Fruit fly (Drosophila melanogaster) whole organism, prepupa: ENCODE results near the gene RpL24-like.

Experiments used
- Blimp-1 ChIP-seq: fragments of 200-800 bp; sonication (Bioruptor generic); optimal IDR thresholded peaks from 3 replicates; lab custom pipeline; 2017; ENCODE audit warnings: missing biosample characterization, missing genetic modification characterization, mild to moderate bottlenecking, moderate library complexity, missing genetic modification reagents
- CG10631 ChIP-seq: fragments of 200-800 bp; sonication (Bioruptor generic); optimal IDR thresholded peaks from 2 replicates; lab custom pipeline; 2016; ENCODE audit warnings: missing biosample characterization, missing genetic modification characterization
- CG11294 ChIP-seq: fragments of 200-800 bp; sonication (Bioruptor generic); IDR thresholded peaks from 2 replicates; pipeline ENCODE4 v1.3.6; 2022; ENCODE audit warnings: missing biosample characterization, missing genetic modification characterization
- CG11762 ChIP-seq: fragments of 200-800 bp; sonication (Bioruptor generic); optimal IDR thresholded peaks from 3 replicates; lab custom pipeline; 2016; ENCODE audit warnings: missing biosample characterization, missing genetic modification characterization; ENCODE audit not compliant: insufficient read depth
- CG32006 ChIP-seq: fragments of 200-800 bp; sonication (Bioruptor generic); optimal IDR thresholded peaks from 3 replicates; lab custom pipeline; 2017; ENCODE audit warnings: missing biosample characterization, mild to moderate bottlenecking, missing genetic modification characterization
- CG34406 ChIP-seq: fragments of 200-800 bp; sonication (Bioruptor generic); optimal IDR thresholded peaks from 3 replicates; lab custom pipeline; 2016; ENCODE audit warnings: missing biosample characterization, missing genetic modification characterization
- CG6163 ChIP-seq: fragments of 200-800 bp; sonication (Bioruptor generic); IDR thresholded peaks from 3 replicates; pipeline ENCODE4 v1.3.6; 2022; ENCODE audit warnings: missing biosample characterization, missing genetic modification characterization
- CG6792 ChIP-seq: fragments of 200-800 bp; sonication (Bioruptor generic); optimal IDR thresholded peaks from 3 replicates; lab custom pipeline; 2016; ENCODE audit warnings: missing biosample characterization, missing genetic modification characterization
- CG6808 ChIP-seq: fragments of 200-800 bp; sonication (Bioruptor generic); optimal IDR thresholded peaks from 3 replicates; lab custom pipeline; 2017; ENCODE audit warnings: missing biosample characterization, missing genetic modification characterization, mild to moderate bottlenecking, moderate library complexity, missing genetic modification reagents
- CG6854 ChIP-seq: fragments of 200-800 bp; sonication (Bioruptor generic); optimal IDR thresholded peaks from 2 replicates; lab custom pipeline; 2017; ENCODE audit warnings: missing biosample characterization, mild to moderate bottlenecking, missing genetic modification characterization
- CG7368 ChIP-seq: fragments of 200-800 bp; sonication (Bioruptor generic); optimal IDR thresholded peaks from 3 replicates; lab custom pipeline; 2016; ENCODE audit warnings: missing biosample characterization, missing genetic modification characterization
- CG8632 ChIP-seq: fragments of 200-800 bp; sonication (Bioruptor generic); optimal IDR thresholded peaks from 3 replicates; lab custom pipeline; 2016; ENCODE audit warnings: missing biosample characterization, missing genetic modification characterization
- CG9139 ChIP-seq: fragments of 200-800 bp; sonication (Bioruptor generic); optimal IDR thresholded peaks from 3 replicates; lab custom pipeline; 2017; ENCODE audit warnings: missing biosample characterization, mild to moderate bottlenecking, missing genetic modification characterization
- Eip78C ChIP-seq: fragments of 200-800 bp; sonication (Bioruptor generic); peaks from one replicate; lab custom pipeline; 2016; ENCODE audit warnings: missing biosample characterization, missing genetic modification characterization
- Hr38 ChIP-seq: sonication (Bioruptor generic); optimal IDR thresholded peaks from 2 replicates; lab custom pipeline; 2016; ENCODE audit warnings: missing biosample characterization, missing genetic modification characterization
- Hr39 ChIP-seq: fragments of 200-800 bp; sonication (Bioruptor generic); optimal IDR thresholded peaks from 2 replicates; lab custom pipeline; 2016; ENCODE audit warnings: missing biosample characterization, missing genetic modification characterization
- OdsH ChIP-seq: fragments of 200-800 bp; sonication (Bioruptor generic); optimal IDR thresholded peaks from 3 replicates; lab custom pipeline; 2016; ENCODE audit warnings: missing biosample characterization, missing genetic modification characterization
- Smox ChIP-seq: fragments of 200-800 bp; sonication (Bioruptor generic); optimal IDR thresholded peaks from 3 replicates; lab custom pipeline; 2016; ENCODE audit warnings: missing biosample characterization, missing genetic modification characterization
- Sox102F ChIP-seq: fragments of 200-800 bp; sonication (Bioruptor generic); optimal IDR thresholded peaks from 2 replicates; lab custom pipeline; 2016; ENCODE audit warnings: missing biosample characterization, mild to moderate bottlenecking, missing genetic modification characterization
- achi ChIP-seq: fragments of 200-800 bp; sonication (Bioruptor generic); optimal IDR thresholded peaks from 3 replicates; lab custom pipeline; 2016; ENCODE audit warnings: missing biosample characterization, missing genetic modification characterization
- acj6 ChIP-seq: fragments of 200-800 bp; sonication (Bioruptor generic); optimal IDR thresholded peaks from 3 replicates; lab custom pipeline; 2016; ENCODE audit warnings: missing biosample characterization, missing genetic modification characterization
- eg ChIP-seq: fragments of 200-800 bp; sonication (Bioruptor generic); IDR thresholded peaks from 3 replicates; pipeline ENCODE4 v1.3.6; 2022; ENCODE audit warnings: missing biosample characterization, missing genetic modification characterization
- esn ChIP-seq: fragments of 200-800 bp; sonication (Bioruptor generic); optimal IDR thresholded peaks from 2 replicates; lab custom pipeline; 2016; ENCODE audit warnings: missing biosample characterization, mild to moderate bottlenecking, missing genetic modification characterization, moderate library complexity
- fd59A ChIP-seq: fragments of 200-800 bp; sonication (Bioruptor generic); optimal IDR thresholded peaks from 2 replicates; lab custom pipeline; 2017; ENCODE audit warnings: missing biosample characterization, mild to moderate bottlenecking, missing genetic modification characterization, missing genetic modification reagents
- fd85E ChIP-seq: fragments of 200-800 bp; sonication (Bioruptor generic); optimal IDR thresholded peaks from 3 replicates; lab custom pipeline; 2016; ENCODE audit warnings: missing biosample characterization, missing genetic modification characterization
- fkh ChIP-seq: fragments of 200-800 bp; sonication (Bioruptor generic); optimal IDR thresholded peaks from 3 replicates; lab custom pipeline; 2017; ENCODE audit warnings: missing biosample characterization, mild to moderate bottlenecking, missing genetic modification characterization, moderate library complexity
- lz ChIP-seq: fragments of 200-800 bp; sonication (Bioruptor generic); optimal IDR thresholded peaks from 3 replicates; lab custom pipeline; 2016; ENCODE audit warnings: missing biosample characterization, missing genetic modification characterization
- salr ChIP-seq, 2 experiments: fragments of 200-800 bp; sonication (Bioruptor generic); optimal IDR thresholded peaks; 3 replicates each; lab custom pipeline; 2016 to 2018; ENCODE audit warnings: missing biosample characterization in 2 of 2, missing genetic modification characterization in 2 of 2, mild to moderate bottlenecking in 1 of 2
- spab ChIP-seq: fragments of 200-800 bp; sonication (Bioruptor generic); optimal IDR thresholded peaks from 2 replicates; lab custom pipeline; 2017; ENCODE audit warnings: missing biosample characterization, mild to moderate bottlenecking, missing genetic modification characterization, missing genetic modification reagents
- ss ChIP-seq, 2 experiments: fragments of 200-800 bp; sonication (Bioruptor generic); optimal IDR thresholded peaks; 2 replicates in 1 of 2; 3 replicates in 1 of 2; lab custom pipeline; 2017 to 2018; ENCODE audit warnings: mild to moderate bottlenecking in 2 of 2, missing biosample characterization in 2 of 2, missing genetic modification characterization in 2 of 2, moderate library complexity in 1 of 2
- svp ChIP-seq: fragments of 200-800 bp; sonication (Bioruptor generic); peaks from one replicate; lab custom pipeline; 2016; ENCODE audit warnings: missing biosample characterization, missing genetic modification characterization
- topi ChIP-seq: fragments of 200-800 bp; sonication (Bioruptor generic); optimal IDR thresholded peaks from 3 replicates; lab custom pipeline; 2016; ENCODE audit warnings: missing biosample characterization, missing genetic modification characterization
- vri ChIP-seq: fragments of 200-800 bp; sonication (Bioruptor generic); optimal IDR thresholded peaks from 3 replicates; lab custom pipeline; 2016; ENCODE audit warnings: missing biosample characterization, mild to moderate bottlenecking, missing genetic modification characterization

RpL24-like gene

dm6 chr3R:11454210-11454904 is 23.0 kb upstream of the RpL24-like start (continued):
- TF ChIP-seq fd85E (GFP tag; lab: Kevin White, UChicago) (no peak), Hr38 (GFP tag; lab: Kevin White, UChicago) (no peak), CG6792 (GFP tag; lab: Kevin White, UChicago) (peak; percentile 45), fd59A (no peak), Sox102F (GFP tag; lab: Kevin White, UChicago) (peak; percentile 69), OdsH (GFP tag; lab: Kevin White, UChicago) (peak; percentile 52), achi (GFP tag; lab: Kevin White, UChicago) (peak; percentile 31), Hr39 (peak; percentile 75), lz (GFP tag; lab: Kevin White, UChicago) (peak; percentile 76), salr (GFP tag; optimal IDR thresholded peaks at IDR 0.05; lab: Kevin White, UChicago) (no peak), Smox (GFP tag; lab: Kevin White, UChicago) (peak; percentile 59), CG32006 (GFP tag; lab: Kevin White, UChicago) (peak; percentile 74), CG7368 (GFP tag; lab: Kevin White, UChicago) (peak; percentile 7)

DNA sequence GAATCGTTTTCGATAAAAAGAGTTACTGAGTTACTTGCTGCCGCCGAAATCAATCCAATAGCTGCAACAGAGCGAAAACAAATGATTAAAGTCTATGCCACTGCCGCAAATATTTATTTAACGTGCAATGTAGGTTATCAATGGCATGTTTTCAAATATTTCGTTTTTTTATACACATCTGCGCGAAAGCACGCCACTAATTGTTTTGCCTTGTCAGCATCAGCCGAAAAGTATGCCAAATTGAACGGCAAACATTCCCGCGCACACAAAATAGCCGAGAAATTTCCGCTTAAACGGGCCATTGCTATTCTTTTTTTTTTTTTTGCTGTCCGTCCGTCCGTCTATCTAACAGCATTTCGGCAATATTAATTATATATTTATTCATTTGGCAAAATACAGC is 20.7 kb upstream of the RpL24-like start:
- TF ChIP-seq CG11294 (GFP tag; lab: Robert Waterston, UW) (no peak), svp (GFP tag; lab: Kevin White, UChicago) (peak; percentile 94), CG32006 (GFP tag; lab: Kevin White, UChicago) (peak; percentile 12), CG10631 (GFP tag; lab: Kevin White, UChicago) (no peak), Eip78C (GFP tag; lab: Kevin White, UChicago) (peak; percentile 24), CG8632 (GFP tag; lab: Kevin White, UChicago) (no peak), fkh (GFP tag; lab: Kevin White, UChicago) (peak; percentile 7)

DNA sequence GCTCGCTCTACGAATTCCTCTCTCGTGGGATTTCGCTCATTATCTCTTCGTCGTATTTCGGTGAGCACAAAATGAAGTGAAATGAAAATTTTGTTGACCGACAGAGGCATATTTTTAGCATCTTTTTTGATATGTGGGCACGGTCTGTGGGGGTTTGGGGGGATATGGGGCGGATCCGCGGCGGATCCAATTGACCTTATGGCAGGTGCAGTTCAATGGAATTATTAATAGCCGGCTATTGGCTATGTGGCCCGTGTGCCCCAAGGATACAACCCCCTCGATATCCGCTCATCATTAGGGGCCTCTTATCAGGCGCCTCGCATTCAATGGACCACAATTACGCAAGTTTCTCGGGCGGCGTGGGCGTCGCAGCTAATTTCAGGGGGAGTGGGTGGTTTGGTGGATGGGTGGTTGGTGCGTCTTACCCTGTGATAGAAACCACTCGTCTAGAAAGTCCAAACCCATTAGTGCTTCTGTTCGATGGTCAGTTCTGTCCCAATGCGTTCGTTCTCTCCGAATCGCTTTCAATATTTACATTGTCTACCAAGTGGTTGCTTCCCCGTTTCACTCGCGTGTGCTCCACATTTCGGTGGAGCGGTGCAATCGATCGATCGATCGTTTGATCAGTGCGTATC is 19.9 kb upstream of the RpL24-like start, which contains the start of gene sals:
Gene sals, minus strand, starts transcription at position 585 of the 635 bp plus-strand sequence.
- TF ChIP-seq svp (GFP tag; lab: Kevin White, UChicago) (peak; percentile 82), CG34406 (no peak)

DNA sequence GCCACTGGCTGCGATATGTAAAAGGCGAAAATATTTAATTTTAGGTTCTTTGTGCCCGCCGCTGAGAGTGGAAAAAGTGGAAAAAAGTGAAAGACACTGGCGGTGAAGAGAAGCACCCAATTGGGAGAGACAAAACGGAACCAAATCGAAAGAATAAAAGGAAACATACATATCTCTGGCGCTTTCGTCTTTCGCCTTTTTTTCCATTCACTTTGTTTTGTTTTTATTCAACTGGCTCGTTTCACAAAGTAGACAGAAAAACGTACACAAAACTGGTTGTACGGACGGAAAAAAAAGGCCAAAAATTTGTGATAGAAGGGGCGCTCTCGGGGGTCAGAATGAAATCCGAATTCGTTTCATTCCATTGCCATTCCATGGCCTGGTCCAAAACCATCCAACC is 18.3 kb upstream of the RpL24-like start:
- TF ChIP-seq vri (GFP tag; lab: Kevin White, UChicago) = peak; percentile 0
- TF ChIP-seq CG9139 = peak; percentile 54
- TF ChIP-seq lz (GFP tag; lab: Kevin White, UChicago) = no peak
- TF ChIP-seq topi = no peak
- TF ChIP-seq CG11762 (GFP tag; lab: Kevin White, UChicago) = no peak
- no peak for TF ChIP-seq esn
- no peak for TF ChIP-seq CG10631 (GFP tag; lab: Kevin White, UChicago)
- peak in 1 of 2 experiments; percentile 58 for TF ChIP-seq ss (GFP tag; optimal IDR thresholded peaks at IDR 0.05; lab: Kevin White, UChicago)
- peak; percentile 71 for TF ChIP-seq Blimp-1 (GFP tag; lab: Kevin White, UChicago)
- no peak for TF ChIP-seq acj6 (GFP tag; lab: Kevin White, UChicago)
- TF ChIP-seq spab = peak; percentile 17
- peak; percentile 23 for TF ChIP-seq Sox102F (GFP tag; lab: Kevin White, UChicago)
- peak; percentile 22 for TF ChIP-seq CG6808
- 0 out of 3 replicates have a peak, but pooled peaks have one; percentile 9 for TF ChIP-seq CG6163 (GFP tag; lab: Robert Waterston, UW)
- peak; percentile 52 for TF ChIP-seq CG6854 (GFP tag; lab: Kevin White, UChicago)
- TF ChIP-seq eg = peak; percentile 36; the same call in 1 of the 3 replicates
